Comparison of ENCODE assay signal across 4 worm cellular contexts in genomic region chrIV:10666523-10666922, ce11.
TF ChIP-seq lines count a peak whose summit lies in the region.

Gene epi-1, plus strand, starts transcription at chrIV:10666823.

TF ChIP-seq in whole organism, L1 larva, 84 proteins besides CTCF, POLR2A, EP300 and RAD21:
- TF ChIP-seq rnt-1 (tag; optimal IDR thresholded peaks at IDR 0.05; lab: Kevin White, UChicago): peak; percentile 11
- TF ChIP-seq tlp-1 (tag; optimal IDR thresholded peaks at IDR 0.05; lab: Kevin White, UChicago): no peak

TF ChIP-seq in whole organism, late embryonic, 69 proteins besides CTCF, POLR2A, EP300 and RAD21:
- no peak for TF ChIP-seq nhr-11 (tag; optimal IDR thresholded peaks at IDR 0.05; lab: Kevin White, UChicago)
- TF ChIP-seq hlh-8 (tag; optimal IDR thresholded peaks at IDR 0.05; lab: Kevin White, UChicago): peak; percentile 2
- no peak for TF ChIP-seq ceh-2 (tag; optimal IDR thresholded peaks at IDR 0.05; lab: Kevin White, UChicago)
- TF ChIP-seq madf-2 (tag; optimal IDR thresholded peaks at IDR 0.05; lab: Kevin White, UChicago): no peak
TF ChIP-seq in whole organism, late embryonic: peak in this region for 1.

TF ChIP-seq in whole organism, mixed stage, embryonic, 35 proteins besides CTCF, POLR2A, EP300 and RAD21:
- TF ChIP-seq elt-1 (tag; optimal IDR thresholded peaks at IDR 0.05; lab: Kevin White, UChicago; ENCODE audit: borderline replicate concordance, insufficient read depth) (no peak), unc-120 (tag; optimal IDR thresholded peaks at IDR 0.05; lab: Kevin White, UChicago; ENCODE audit: poor library complexity, severe bottlenecking) (peak; percentile 38), ces-1 (GFP tag; optimal IDR thresholded peaks at IDR 0.05; lab: Kevin White, UChicago) (no peak), hlh-1 (tag; optimal IDR thresholded peaks at IDR 0.05; lab: Kevin White, UChicago) (peak; percentile 79), nhr-76 (tag; optimal IDR thresholded peaks at IDR 0.05; lab: Kevin White, UChicago) (no peak), ham-2 (GFP tag; optimal IDR thresholded peaks at IDR 0.05; lab: Kevin White, UChicago) (no peak)
TF ChIP-seq in whole organism, mixed stage, embryonic: peak in this region for 2.

TF ChIP-seq in whole organism, young adult, 124 proteins besides CTCF, POLR2A, EP300 and RAD21:
- 0 out of 2 replicates have a peak, but pooled peaks have one; percentile 12 for TF ChIP-seq ztf-28 (GFP tag; IDR thresholded peaks at IDR 0.05; lab: Robert Waterston, UW)
- TF ChIP-seq let-607 (tag; optimal IDR thresholded peaks at IDR 0.05; lab: Kevin White, UChicago): no peak
- TF ChIP-seq lsy-27 (tag; optimal IDR thresholded peaks at IDR 0.05; lab: Kevin White, UChicago; ENCODE audit: borderline replicate concordance, insufficient read depth): no peak
- TF ChIP-seq die-1 (tag; optimal IDR thresholded peaks at IDR 0.05; lab: Kevin White, UChicago): no peak
- TF ChIP-seq hlh-26 (GFP tag; conservative IDR thresholded peaks at IDR 0.05; lab: Robert Waterston, UW): no peak
TF ChIP-seq in whole organism, young adult: peak in this region for 1.
